4 fruit fly cellular contexts compared by ENCODE assay signal in genomic region chr2L:4588797-4589196, dm6.
TF ChIP-seq lines count a peak whose summit lies in the region.

No protein-coding gene starts in this region.

- TF ChIP-seq CTCF in whole organism, embryonic (GFP tag; optimal IDR thresholded peaks at IDR 0.05; lab: Kevin White, UChicago), result no peak

TF ChIP-seq in whole organism, embryonic, 481 proteins besides CTCF, POLR2A, EP300 and RAD21:
- no peak for TF ChIP-seq CG15269 (tag; optimal IDR thresholded peaks at IDR 0.05; lab: Kevin White, UChicago)
- no peak for TF ChIP-seq CG11696 (GFP tag; IDR thresholded peaks at IDR 0.05; lab: Robert Waterston, UW)
- no peak for TF ChIP-seq Doc3 (GFP tag; IDR thresholded peaks at IDR 0.05; lab: Robert Waterston, UW; ENCODE audit: partially characterized antibody)
- no peak for TF ChIP-seq mam (GFP tag; optimal IDR thresholded peaks at IDR 0.05; lab: Kevin White, UChicago)
- TF ChIP-seq lbe (GFP tag; optimal IDR thresholded peaks at IDR 0.05; lab: Kevin White, UChicago), result peak; percentile 25
- no peak for TF ChIP-seq CG10431 (GFP tag; optimal IDR thresholded peaks at IDR 0.05; lab: Kevin White, UChicago)
- peak; percentile 56 for TF ChIP-seq Ets65A (GFP tag; lab: Kevin White, UChicago)
- no peak for TF ChIP-seq YL-1 (GFP tag; optimal IDR thresholded peaks at IDR 0.05; lab: Kevin White, UChicago)
- TF ChIP-seq Dfd (GFP tag; optimal IDR thresholded peaks at IDR 0.05; lab: Kevin White, UChicago), result no peak
- TF ChIP-seq CG13775 (GFP tag; optimal IDR thresholded peaks at IDR 0.05; lab: Kevin White, UChicago), result no peak
- no peak for TF ChIP-seq chif (GFP tag; optimal IDR thresholded peaks at IDR 0.05; lab: Kevin White, UChicago)
- no peak for TF ChIP-seq caup (GFP tag; optimal IDR thresholded peaks at IDR 0.05; lab: Kevin White, UChicago; ENCODE audit: severe bottlenecking)
- no peak for TF ChIP-seq peb (GFP tag; IDR thresholded peaks at IDR 0.05; lab: Robert Waterston, UW)
- no peak for TF ChIP-seq ATbp (GFP tag; optimal IDR thresholded peaks at IDR 0.05; lab: Kevin White, UChicago)
- TF ChIP-seq CG3065 (GFP tag; optimal IDR thresholded peaks at IDR 0.05; lab: Kevin White, UChicago), result no peak
- TF ChIP-seq tap (tag; optimal IDR thresholded peaks at IDR 0.05; lab: Kevin White, UChicago), result no peak
- TF ChIP-seq insv (GFP tag; optimal IDR thresholded peaks at IDR 0.05; lab: Kevin White, UChicago), result no peak
- TF ChIP-seq Oli (tag; optimal IDR thresholded peaks at IDR 0.05; lab: Kevin White, UChicago), result no peak
- no peak for TF ChIP-seq CG11456 (GFP tag; IDR thresholded peaks at IDR 0.05; lab: Robert Waterston, UW)
- no peak for TF ChIP-seq kay (GFP tag; optimal IDR thresholded peaks at IDR 0.05; lab: Kevin White, UChicago)
- no peak for TF ChIP-seq hb (GFP tag; IDR thresholded peaks at IDR 0.05; lab: Robert Waterston, UW; ENCODE audit: partially characterized antibody)
- TF ChIP-seq CG4404 (GFP tag; IDR thresholded peaks at IDR 0.05; lab: Robert Waterston, UW), result no peak
- peak; percentile 95 for TF ChIP-seq Blimp-1 (GFP tag; optimal IDR thresholded peaks at IDR 0.05; lab: Kevin White, UChicago)
TF ChIP-seq in whole organism, embryonic: peak in this region for 3.

TF ChIP-seq in whole organism, prepupa, 60 proteins besides CTCF, POLR2A, EP300 and RAD21:
- TF ChIP-seq achi (GFP tag; optimal IDR thresholded peaks at IDR 0.05; lab: Kevin White, UChicago) (no peak), CG11902 (GFP tag; optimal IDR thresholded peaks at IDR 0.05; lab: Kevin White, UChicago) (no peak), CG3919 (GFP tag; optimal IDR thresholded peaks at IDR 0.05; lab: Kevin White, UChicago) (no peak), fkh (GFP tag; optimal IDR thresholded peaks at IDR 0.05; lab: Kevin White, UChicago) (no peak), Hr39 (GFP tag; optimal IDR thresholded peaks at IDR 0.05; lab: Kevin White, UChicago) (no peak), esn (GFP tag; optimal IDR thresholded peaks at IDR 0.05; lab: Kevin White, UChicago) (peak; percentile 32), Met (GFP tag; optimal IDR thresholded peaks at IDR 0.05; lab: Kevin White, UChicago) (peak; percentile 50), Eip78C (GFP tag; lab: Kevin White, UChicago) (peak; percentile 62), svp (GFP tag; lab: Kevin White, UChicago) (peak; percentile 77), Eip75B (GFP tag; optimal IDR thresholded peaks at IDR 0.05; lab: Kevin White, UChicago) (peak; percentile 57), Smox (GFP tag; optimal IDR thresholded peaks at IDR 0.05; lab: Kevin White, UChicago) (peak; percentile 20), topi (GFP tag; optimal IDR thresholded peaks at IDR 0.05; lab: Kevin White, UChicago) (peak; percentile 27), lz (GFP tag; optimal IDR thresholded peaks at IDR 0.05; lab: Kevin White, UChicago) (no peak), Hr4 (GFP tag; optimal IDR thresholded peaks at IDR 0.05; lab: Kevin White, UChicago) (no peak), Eip93F (GFP tag; optimal IDR thresholded peaks at IDR 0.05; lab: Kevin White, UChicago) (no peak), CG6854 (GFP tag; optimal IDR thresholded peaks at IDR 0.05; lab: Kevin White, UChicago) (peak; percentile 86), Blimp-1 (GFP tag; optimal IDR thresholded peaks at IDR 0.05; lab: Kevin White, UChicago) (peak; percentile 100), CG3032 (tag; optimal IDR thresholded peaks at IDR 0.05; lab: Kevin White, UChicago) (no peak), vri (GFP tag; optimal IDR thresholded peaks at IDR 0.05; lab: Kevin White, UChicago) (peak; percentile 45), Sox102F (GFP tag; optimal IDR thresholded peaks at IDR 0.05; lab: Kevin White, UChicago) (peak; percentile 67)

TF ChIP-seq in whole organism, pupa, 21 proteins besides CTCF, POLR2A, EP300 and RAD21:
- TF ChIP-seq CG13204 (GFP tag; optimal IDR thresholded peaks at IDR 0.05; lab: Kevin White, UChicago), result no peak
- TF ChIP-seq CG10348 (GFP tag; IDR thresholded peaks at IDR 0.05; lab: Robert Waterston, UW), result no peak
- TF ChIP-seq Snoo (tag; optimal IDR thresholded peaks at IDR 0.05; lab: Kevin White, UChicago), result peak; percentile 80
- TF ChIP-seq Pif1B (GFP tag; optimal IDR thresholded peaks at IDR 0.05; lab: Kevin White, UChicago), result no peak

TF ChIP-seq in whole organism, wandering third instar larva, 38 proteins besides CTCF, POLR2A, EP300 and RAD21:
- TF ChIP-seq fru (GFP tag; optimal IDR thresholded peaks at IDR 0.05; lab: Kevin White, UChicago) (peak; percentile 89), CrebA (GFP tag; optimal IDR thresholded peaks at IDR 0.05; lab: Kevin White, UChicago; ENCODE audit: borderline replicate concordance) (no peak), foxo (GFP tag; optimal IDR thresholded peaks at IDR 0.05; lab: Kevin White, UChicago) (no peak), Jra (GFP tag; optimal IDR thresholded peaks at IDR 0.05; lab: Kevin White, UChicago) (no peak), sage (GFP tag; optimal IDR thresholded peaks at IDR 0.05; lab: Kevin White, UChicago) (peak; percentile 5), psq (GFP tag; optimal IDR thresholded peaks at IDR 0.05; lab: Kevin White, UChicago) (peak; percentile 50), HLH106 (tag; optimal IDR thresholded peaks at IDR 0.05; lab: Kevin White, UChicago) (no peak)

Comparison
In these comparisons a context has a peak if more than half of its experiments do, and no peak if none do; other contexts are left out.
1. Of the 7 proteins assayed by ChIP-seq in both whole organism, embryonic and whole organism, prepupa: peak only in whole organism, embryonic: none; only in whole organism, prepupa: CG6854 and Sox102F; in both: Blimp-1; in neither: 4.